Fruit fly (Drosophila melanogaster): ENCODE results near the gene Gr8a.

Gr8a gene

DNA sequence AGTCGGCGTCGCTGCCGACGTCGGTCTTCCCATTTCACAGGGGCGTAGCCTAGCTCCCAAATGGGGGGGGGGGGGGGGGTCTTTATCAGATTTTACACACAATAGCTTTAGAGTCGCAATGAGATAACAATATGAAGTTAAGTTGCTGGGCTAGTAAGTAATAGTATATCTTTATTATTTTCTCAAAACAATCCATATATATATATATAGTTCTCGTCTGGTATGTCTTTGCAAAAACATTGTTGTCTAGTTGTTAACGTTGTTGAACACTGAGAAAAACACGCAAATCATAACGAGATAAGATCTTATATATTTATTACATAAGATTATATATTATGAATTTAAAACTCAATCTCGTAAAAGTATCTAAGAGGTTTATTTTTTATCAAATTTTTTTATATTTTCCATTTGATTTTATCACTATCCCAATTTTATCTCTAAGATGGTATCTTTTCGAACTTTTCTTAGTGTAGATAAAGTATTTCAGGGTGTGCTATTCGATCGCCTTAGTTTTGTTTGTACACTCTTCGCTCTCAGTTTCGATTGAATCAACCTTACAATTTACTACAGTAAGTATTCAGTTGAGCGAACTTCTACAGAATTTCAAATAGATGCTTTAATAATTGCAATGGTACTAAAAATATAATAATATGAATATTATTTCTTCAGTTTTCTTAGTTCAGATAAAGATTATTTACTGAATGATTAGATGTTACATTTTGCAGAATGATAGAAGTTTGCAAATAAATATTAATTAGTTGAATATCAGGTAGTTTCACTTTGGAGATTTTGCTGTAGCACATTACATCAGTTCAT is 24.9 kb upstream of the Gr8a start (continued):
- TF ChIP-seq HLHmδ (GFP tag; optimal IDR thresholded peaks at IDR 0.05) (no peak), Max (GFP tag; optimal IDR thresholded peaks at IDR 0.05) (no peak), Lim3 (GFP tag; IDR thresholded peaks at IDR 0.05) (no peak), lov (optimal IDR thresholded peaks at IDR 0.05) (no peak), lov (GFP tag; IDR thresholded peaks at IDR 0.05) (0 out of 3 replicates have a peak, but pooled peaks have one; percentile 42), CG3407 (GFP tag; optimal IDR thresholded peaks at IDR 0.05) (no peak), Med (GFP tag) (peak; percentile 92), prd (optimal IDR thresholded peaks at IDR 0.05) (no peak), prd (GFP tag; IDR thresholded peaks at IDR 0.05) (peak; percentile 83), HmgD (GFP tag; optimal IDR thresholded peaks at IDR 0.05) (no peak), gce (GFP tag; IDR thresholded peaks at IDR 0.05) (peak; percentile 34; the same call in 1 of the 3 replicates), CG10274 (GFP tag; optimal IDR thresholded peaks at IDR 0.05) (peak; percentile 67), CG14050 (GFP tag; IDR thresholded peaks at IDR 0.05) (peak; percentile 66), CG4854 (GFP tag; optimal IDR thresholded peaks at IDR 0.05) (no peak), ham (GFP tag; IDR thresholded peaks at IDR 0.05) (peak; percentile 79), CG3838 (GFP tag; optimal IDR thresholded peaks at IDR 0.05) (no peak), Nf-YB (GFP tag; optimal IDR thresholded peaks at IDR 0.05) (peak; percentile 58), nau (GFP tag; optimal IDR thresholded peaks at IDR 0.05) (no peak), sc (optimal IDR thresholded peaks at IDR 0.05) (no peak), sc (GFP tag; optimal IDR thresholded peaks at IDR 0.05) (no peak), inv (GFP tag; IDR thresholded peaks at IDR 0.05; ENCODE audit: partially characterized antibody) (no peak), grn (GFP tag; optimal IDR thresholded peaks at IDR 0.05) (peak; percentile 57), ab (GFP tag; optimal IDR thresholded peaks at IDR 0.05) (no peak), gsb (GFP tag; IDR thresholded peaks at IDR 0.05) (peak; percentile 83), CG1024 (GFP tag; IDR thresholded peaks at IDR 0.05) (no peak), CG6272 (GFP tag; IDR thresholded peaks at IDR 0.05) (peak; percentile 72; the same call in 1 of the 2 replicates), nerfin-1 (tag; optimal IDR thresholded peaks at IDR 0.05) (peak; percentile 6), CG16815 (GFP tag; optimal IDR thresholded peaks at IDR 0.05) (peak; percentile 68), CG30020 (tag; optimal IDR thresholded peaks at IDR 0.05) (no peak), E2f2 (GFP tag; IDR thresholded peaks at IDR 0.05) (peak; percentile 36), chm (GFP tag; IDR thresholded peaks at IDR 0.05) (peak; percentile 58; the same call in 1 of the 2 replicates), CG11085 (GFP tag; IDR thresholded peaks at IDR 0.05) (peak; percentile 81), Eip74EF (GFP tag; optimal IDR thresholded peaks at IDR 0.05) (peak in 1 of 2 experiments; percentile 31), CG5953 (GFP tag; IDR thresholded peaks at IDR 0.05) (no peak), CG4617 (GFP tag; optimal IDR thresholded peaks at IDR 0.05; ENCODE audit: borderline replicate concordance) (no peak), zfh2 (GFP tag; optimal IDR thresholded peaks at IDR 0.05) (peak; percentile 40), phol (tag; optimal IDR thresholded peaks at IDR 0.05) (peak; percentile 52), CG1602 (GFP tag; optimal IDR thresholded peaks at IDR 0.05) (no peak), grau (tag; optimal IDR thresholded peaks at IDR 0.05) (peak; percentile 97), HLH4C (GFP tag; IDR thresholded peaks at IDR 0.05; ENCODE audit: partially characterized antibody) (no peak), Gug (GFP tag; IDR thresholded peaks at IDR 0.05) (peak; percentile 94), bbx (GFP tag; IDR thresholded peaks at IDR 0.05; ENCODE audit: partially characterized antibody) (no peak), CG2116 (GFP tag; optimal IDR thresholded peaks at IDR 0.05) (no peak), CG4820 (GFP tag; optimal IDR thresholded peaks at IDR 0.05) (no peak), ems (GFP tag; optimal IDR thresholded peaks at IDR 0.05) (no peak), CG3163 (GFP tag; optimal IDR thresholded peaks at IDR 0.05) (no peak), Ssrp (tag; optimal IDR thresholded peaks at IDR 0.05) (no peak), sim (GFP tag; IDR thresholded peaks at IDR 0.05) (0 out of 2 replicates have a peak, but pooled peaks have one; percentile 22), CrebB (tag; optimal IDR thresholded peaks at IDR 0.05) (peak; percentile 38), Sin3A (optimal IDR thresholded peaks at IDR 0.05) (no peak)

Data from whole organism, embryonic.